Worm (Caenorhabditis elegans) whole organism, midembryonic: ENCODE measurements around the gene C05E4.15.

Experiments
- T22C8.4 ChIP-seq: fragments of 200-800 bp; sonication (Bioruptor generic); IDR thresholded peaks from 2 replicates; pipeline ENCODE4 v1.3.6; 2022; ENCODE audit warnings: missing genetic modification characterization, missing compliant biosample characterization
- cog-1 ChIP-seq: sonication (generic microtip); optimal IDR thresholded peaks from 2 replicates; lab custom pipeline; 2016; ENCODE audit warnings: missing genetic modification characterization, missing compliant biosample characterization
- flt-1 ChIP-seq: fragments of 200-800 bp; sonication (Bioruptor generic); IDR thresholded peaks from 2 replicates; pipeline ENCODE4 v1.3.6; 2022; ENCODE audit warnings: missing genetic modification characterization, missing compliant biosample characterization
- med-1 ChIP-seq: sonication (generic microtip); optimal IDR thresholded peaks from 2 replicates; lab custom pipeline; 2017; ENCODE audit warnings: missing genetic modification characterization, mild to moderate bottlenecking, missing compliant biosample characterization, antibody characterized with exemption, missing genetic modification reagents; ENCODE audit not compliant: insufficient read depth
- ref-1 ChIP-seq: fragments of 200-800 bp; sonication (Bioruptor generic); conservative IDR thresholded peaks from 2 replicates; pipeline ENCODE4 v1.3.6; 2022; ENCODE audit warnings: missing genetic modification reagents, missing genetic modification characterization, missing compliant biosample characterization
- tab-1 ChIP-seq: fragments of 200-800 bp; sonication (Bioruptor generic); IDR thresholded peaks from 2 replicates; pipeline ENCODE4 v1.3.6; 2022; ENCODE audit warnings: missing genetic modification characterization, missing compliant biosample characterization
- ztf-23 ChIP-seq: fragments of 200-800 bp; sonication (Bioruptor generic); IDR thresholded peaks from 2 replicates; pipeline ENCODE4 v1.3.6; 2022; ENCODE audit warnings: missing genetic modification reagents, missing genetic modification characterization, missing compliant biosample characterization
- ztf-29 ChIP-seq: fragments of 200-800 bp; sonication (Bioruptor generic); IDR thresholded peaks from 2 replicates; pipeline ENCODE4 v1.3.6; 2022; ENCODE audit warnings: missing genetic modification reagents, missing genetic modification characterization, missing compliant biosample characterization

DNA sequence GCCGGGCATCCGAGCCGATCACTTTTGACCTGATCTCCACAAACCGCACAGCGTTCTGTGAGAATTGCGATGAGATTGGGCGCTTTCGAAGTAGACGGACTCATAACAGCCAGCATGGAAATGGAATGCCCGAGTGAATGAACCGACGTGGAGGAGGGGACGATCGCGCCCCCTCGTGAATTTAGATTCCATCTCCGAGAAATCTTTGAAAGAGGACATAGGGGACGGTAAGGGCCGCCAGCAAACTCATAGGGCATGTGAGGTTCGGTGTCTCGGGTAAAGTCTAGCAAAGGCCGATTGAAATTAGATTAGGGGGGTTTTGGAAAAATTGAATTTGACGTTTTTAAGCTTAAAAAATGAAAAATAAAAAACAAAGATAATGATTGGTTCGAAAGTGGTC is 43.4 kb upstream of the C05E4.15 start, which contains the start of gene nhr-270:
- TF ChIP-seq ref-1 (GFP tag; lab: Robert Waterston, UW): no peak
- TF ChIP-seq ztf-29: no peak
- TF ChIP-seq med-1 (GFP tag; lab: Kevin White, UChicago): no peak
- no peak for TF ChIP-seq ztf-23
- no peak for TF ChIP-seq T22C8.4 (GFP tag; lab: Robert Waterston, UW)
- TF ChIP-seq cog-1 (tag; lab: Kevin White, UChicago): no peak
- TF ChIP-seq tab-1 (GFP tag; lab: Robert Waterston, UW): no peak
- TF ChIP-seq flt-1: no peak
